Worm (Caenorhabditis elegans) whole organism, mixed stage, embryonic: Measurements from ENCODE around the gene hmgr-1.

Experiments used
- M03D4.4 ChIP-seq: sonication (generic microtip); optimal IDR thresholded peaks from 2 replicates; lab custom pipeline; 2017; ENCODE audit warnings: mild to moderate bottlenecking, missing genetic modification characterization, missing compliant biosample characterization
- bed-3 ChIP-seq: fragments of 200-800 bp; sonication (Bioruptor generic); optimal IDR thresholded peaks from 3 replicates; lab custom pipeline; 2018; ENCODE audit warnings: mild to moderate bottlenecking, missing genetic modification characterization, moderate library complexity, missing compliant biosample characterization
- ceh-43 ChIP-seq: fragments of 200-800 bp; sonication (Bioruptor generic); optimal IDR thresholded peaks from 2 replicates; lab custom pipeline; 2018; ENCODE audit warnings: mild to moderate bottlenecking, missing genetic modification characterization, moderate library complexity, missing compliant biosample characterization
- ceh-83 ChIP-seq: fragments of 200-800 bp; sonication (Bioruptor generic); optimal IDR thresholded peaks from 2 replicates; lab custom pipeline; 2018; ENCODE audit warnings: mild to moderate bottlenecking, missing genetic modification characterization, missing compliant biosample characterization
- ces-1 ChIP-seq: fragments of 150-350 bp; optimal IDR thresholded peaks from 2 replicates; lab custom pipeline; 2014; ENCODE audit warnings: missing biosample characterization, missing genetic modification reagents, missing genetic modification characterization
- cnd-1 ChIP-seq: fragments of 200-800 bp; sonication (Bioruptor generic); optimal IDR thresholded peaks from 2 replicates; lab custom pipeline; 2018; ENCODE audit warnings: mild to moderate bottlenecking, missing genetic modification characterization, missing compliant biosample characterization
- drap-1 ChIP-seq: fragments of 200-800 bp; sonication (Bioruptor generic); optimal IDR thresholded peaks from 3 replicates; lab custom pipeline; 2018; ENCODE audit warnings: mild to moderate bottlenecking, missing genetic modification characterization, missing compliant biosample characterization
- elt-1 ChIP-seq: sonication (generic microtip); optimal IDR thresholded peaks from 2 replicates; lab custom pipeline; 2017; ENCODE audit warnings: missing genetic modification characterization, mild to moderate bottlenecking, missing compliant biosample characterization, antibody characterized with exemption, moderate library complexity, borderline replicate concordance; ENCODE audit not compliant: insufficient read depth
- elt-3 ChIP-seq: fragments of 150-350 bp; optimal IDR thresholded peaks from 2 replicates; lab custom pipeline; 2014; ENCODE audit warnings: missing biosample characterization, missing genetic modification characterization
- flh-1 ChIP-seq: fragments of 200-800 bp; sonication (Bioruptor generic); optimal IDR thresholded peaks from 2 replicates; lab custom pipeline; 2018; ENCODE audit warnings: mild to moderate bottlenecking, missing genetic modification characterization, moderate library complexity, missing compliant biosample characterization
- ham-2 ChIP-seq: fragments of 200-800 bp; sonication (Bioruptor generic); optimal IDR thresholded peaks from 2 replicates; lab custom pipeline; 2018; ENCODE audit warnings: mild to moderate bottlenecking, missing genetic modification characterization, missing compliant biosample characterization
- hlh-1 ChIP-seq: fragments of 150-350 bp; optimal IDR thresholded peaks from 2 replicates; lab custom pipeline; 2014; ENCODE audit warnings: missing biosample characterization, missing genetic modification reagents, missing genetic modification characterization
- lin-13 ChIP-seq: fragments of 150-350 bp; optimal IDR thresholded peaks from 2 replicates; lab custom pipeline; 2014; ENCODE audit warnings: missing biosample characterization, missing genetic modification characterization
- lin-32 ChIP-seq: fragments of 200-800 bp; sonication (Bioruptor generic); optimal IDR thresholded peaks from 2 replicates; lab custom pipeline; 2018; ENCODE audit warnings: mild to moderate bottlenecking, missing genetic modification characterization, missing compliant biosample characterization
- lsy-2 ChIP-seq: fragments of 150-350 bp; optimal IDR thresholded peaks from 2 replicates; lab custom pipeline; 2014; ENCODE audit warnings: missing biosample characterization, missing genetic modification characterization
- mab-5 ChIP-seq: fragments of 150-350 bp; optimal IDR thresholded peaks from 2 replicates; lab custom pipeline; 2014; ENCODE audit warnings: missing biosample characterization, missing genetic modification characterization
- mep-1 ChIP-seq: fragments of 150-350 bp; optimal IDR thresholded peaks from 2 replicates; lab custom pipeline; 2017; ENCODE audit warnings: missing biosample characterization, missing genetic modification reagents, missing genetic modification characterization, inconsistent platforms
- mls-2 ChIP-seq: sonication (generic microtip); optimal IDR thresholded peaks from 2 replicates; lab custom pipeline; 2016; ENCODE audit warnings: mild to moderate bottlenecking, missing genetic modification characterization, moderate library complexity, missing compliant biosample characterization
- nhr-2 ChIP-seq: fragments of 150-350 bp; optimal IDR thresholded peaks from 2 replicates; lab custom pipeline; 2014; ENCODE audit warnings: missing biosample characterization, missing genetic modification characterization
- nhr-237 ChIP-seq: fragments of 150-350 bp; optimal IDR thresholded peaks from 2 replicates; lab custom pipeline; 2014; ENCODE audit warnings: missing biosample characterization, missing genetic modification characterization
- nhr-28 ChIP-seq: fragments of 150-350 bp; optimal IDR thresholded peaks from 2 replicates; lab custom pipeline; 2014; ENCODE audit warnings: missing biosample characterization, missing genetic modification characterization
- nhr-76 ChIP-seq: sonication (generic microtip); optimal IDR thresholded peaks from 2 replicates; lab custom pipeline; 2017; ENCODE audit warnings: missing biosample characterization, missing genetic modification characterization
- pha-4 ChIP-seq: fragments of 150-350 bp; optimal IDR thresholded peaks from 2 replicates; lab custom pipeline; 2018; ENCODE audit warnings: missing biosample characterization, missing genetic modification reagents, missing genetic modification characterization
- sem-2 ChIP-seq: fragments of 200-800 bp; sonication (Bioruptor generic); optimal IDR thresholded peaks from 2 replicates; lab custom pipeline; 2018; ENCODE audit warnings: mild to moderate bottlenecking, missing genetic modification characterization, missing compliant biosample characterization
- snpc-4 ChIP-seq: fragments of 150-350 bp; optimal IDR thresholded peaks from 2 replicates; lab custom pipeline; 2014; ENCODE audit warnings: missing biosample characterization, missing genetic modification characterization
- sptf-1 ChIP-seq: sonication (generic microtip); optimal IDR thresholded peaks from 2 replicates; lab custom pipeline; 2017; ENCODE audit warnings: mild to moderate bottlenecking, missing genetic modification characterization, moderate library complexity, missing compliant biosample characterization
- tbx-8 ChIP-seq: fragments of 200-800 bp; sonication (Bioruptor generic); optimal IDR thresholded peaks from 2 replicates; lab custom pipeline; 2018; ENCODE audit warnings: mild to moderate bottlenecking, missing genetic modification characterization, moderate library complexity, missing compliant biosample characterization
- unc-120 ChIP-seq: sonication (generic microtip); optimal IDR thresholded peaks from 2 replicates; lab custom pipeline; 2017; ENCODE audit warnings: missing genetic modification characterization, missing compliant biosample characterization; ENCODE audit not compliant: poor library complexity, severe bottlenecking
- unc-39 ChIP-seq: fragments of 150-350 bp; optimal IDR thresholded peaks from 2 replicates; lab custom pipeline; 2014; ENCODE audit warnings: missing biosample characterization, missing genetic modification characterization
- unc-62 ChIP-seq: fragments of 150-350 bp; optimal IDR thresholded peaks from 2 replicates; lab custom pipeline; 2014; ENCODE audit warnings: missing biosample characterization, missing genetic modification reagents, missing genetic modification characterization
- ztf-11 ChIP-seq: fragments of 150-350 bp; optimal IDR thresholded peaks from 2 replicates; lab custom pipeline; 2014; ENCODE audit warnings: missing biosample characterization, missing genetic modification characterization

The hmgr-1 gene

ce11 chrIII:7349075-7349474 lies 10.2 kb upstream of the hmgr-1 start, which contains the start of gene gos-28:
Gene gos-28, minus strand, starts transcription at chrIII:7349175.
- TF ChIP-seq unc-120 (tag; lab: Kevin White, UChicago) (no peak), tbx-8 (GFP tag; lab: Kevin White, UChicago) (no peak), sem-2 (GFP tag; lab: Kevin White, UChicago) (no peak), lin-32 (no peak), nhr-237 (no peak), snpc-4 (no peak), unc-39 (tag; lab: Kevin White, UChicago) (no peak), elt-3 (tag; lab: Kevin White, UChicago) (no peak), mls-2 (tag; lab: Kevin White, UChicago) (no peak), nhr-2 (tag; lab: Kevin White, UChicago) (no peak), ceh-43 (no peak), sptf-1 (no peak), mab-5 (tag; lab: Kevin White, UChicago) (no peak), cnd-1 (tag; lab: Kevin White, UChicago) (no peak), M03D4.4 (tag; lab: Kevin White, UChicago) (no peak)

DNA sequence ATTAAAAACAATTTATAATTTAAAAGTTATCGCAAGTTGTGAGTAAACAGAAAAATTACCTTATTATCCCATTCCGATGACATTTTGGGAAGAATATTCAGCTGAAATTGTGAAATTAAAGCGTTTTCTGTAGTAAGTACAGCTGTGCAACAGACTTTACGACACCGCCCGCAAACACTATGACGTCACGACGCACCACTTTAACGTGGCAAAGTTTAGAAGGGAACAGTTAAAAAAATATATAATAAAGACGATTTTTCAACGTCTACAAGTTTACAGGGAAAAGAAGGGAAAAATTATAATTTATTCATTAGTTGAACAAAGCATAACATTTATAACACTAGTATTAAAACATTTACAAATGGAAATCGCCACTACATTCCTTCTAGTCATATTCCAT lies 5.4 kb upstream of the hmgr-1 start, which contains the start of gene F08F8.9:
F08F8.9 (minus strand) TSS at position 101 of the 400 bp plus-strand sequence.
- no peak for TF ChIP-seq unc-39 (tag; lab: Kevin White, UChicago)
- TF ChIP-seq unc-62 (GFP tag; lab: Kevin White, UChicago): no peak
- no peak for TF ChIP-seq ztf-11 (tag; lab: Kevin White, UChicago)
- no peak for TF ChIP-seq ham-2 (GFP tag; lab: Kevin White, UChicago)
- TF ChIP-seq snpc-4: no peak
- TF ChIP-seq elt-1 (tag; lab: Kevin White, UChicago): no peak
- TF ChIP-seq ces-1 (GFP tag; lab: Kevin White, UChicago): no peak
- no peak for TF ChIP-seq nhr-237
- no peak for TF ChIP-seq lsy-2 (tag; lab: Kevin White, UChicago)
- no peak for TF ChIP-seq flh-1 (GFP tag; lab: Kevin White, UChicago)
- TF ChIP-seq bed-3: no peak
- no peak for TF ChIP-seq sem-2 (GFP tag; lab: Kevin White, UChicago)
- TF ChIP-seq nhr-2 (tag; lab: Kevin White, UChicago): no peak
- no peak for TF ChIP-seq pha-4 (tag; lab: Kevin White, UChicago)
- TF ChIP-seq, all 35 proteins: peak for 0

ce11 chrIII:7357356-7357755 lies 1.9 kb upstream of the hmgr-1 start, which contains the start of gene F08F8.10:
Gene F08F8.10, minus strand, starts transcription at chrIII:7357393.
- TF ChIP-seq ces-1 (GFP tag; lab: Kevin White, UChicago): peak; percentile 0
- no peak for TF ChIP-seq mls-2 (tag; lab: Kevin White, UChicago)

DNA sequence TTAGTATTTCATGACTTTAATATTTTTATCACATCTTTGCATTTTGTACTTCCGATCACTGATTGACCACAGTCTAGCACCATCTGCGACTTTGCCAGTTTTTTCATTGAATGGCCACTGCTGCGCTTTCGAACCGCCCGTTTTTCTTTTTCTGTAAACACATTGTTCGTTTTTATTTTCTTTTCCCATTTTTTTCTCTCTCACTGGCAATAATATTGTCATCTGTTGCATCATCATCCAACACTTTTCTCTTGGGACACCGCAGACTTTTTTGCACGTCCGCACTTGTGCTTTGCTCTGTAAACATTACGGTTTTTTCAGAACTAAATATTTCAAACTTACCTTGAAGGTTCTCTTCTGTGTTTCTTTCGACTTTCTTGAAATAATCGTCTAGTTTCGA lies 671 bp upstream of the hmgr-1 start:
- TF ChIP-seq ces-1 (GFP tag; lab: Kevin White, UChicago) (no peak), lin-32 (no peak), ham-2 (GFP tag; lab: Kevin White, UChicago) (no peak), ceh-83 (GFP tag; lab: Kevin White, UChicago) (no peak), flh-1 (GFP tag; lab: Kevin White, UChicago) (no peak), elt-1 (tag; lab: Kevin White, UChicago) (no peak), hlh-1 (no peak), cnd-1 (tag; lab: Kevin White, UChicago) (no peak), drap-1 (GFP tag; lab: Kevin White, UChicago) (no peak), nhr-237 (no peak), ceh-43 (no peak), sem-2 (GFP tag; lab: Kevin White, UChicago) (no peak), nhr-2 (tag; lab: Kevin White, UChicago) (no peak), mep-1 (no peak), mls-2 (tag; lab: Kevin White, UChicago) (no peak), unc-39 (tag; lab: Kevin White, UChicago) (no peak), lsy-2 (tag; lab: Kevin White, UChicago) (no peak), tbx-8 (GFP tag; lab: Kevin White, UChicago) (no peak), elt-3 (tag; lab: Kevin White, UChicago) (no peak)

DNA sequence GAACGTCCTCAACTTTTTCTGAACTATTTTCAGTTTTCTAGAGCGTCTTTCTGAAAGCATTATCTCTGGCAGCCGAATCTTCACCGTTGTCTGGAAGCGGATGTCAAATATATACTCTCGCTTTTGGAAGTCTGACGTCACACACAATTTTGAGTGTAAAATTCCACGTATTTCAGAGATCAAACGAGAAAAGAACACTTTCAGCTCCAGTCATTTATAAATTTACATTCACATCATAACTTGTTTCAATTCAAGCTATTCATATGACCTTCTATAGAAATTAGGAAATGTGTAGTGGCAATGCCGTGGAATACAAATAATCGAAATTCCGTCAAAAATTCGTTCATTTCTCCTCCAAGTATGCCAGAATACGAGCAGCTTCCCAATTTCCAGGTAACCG lies 6.3 kb downstream of the hmgr-1 start, which contains the start of gene F08F8.11:
F08F8.11 (plus strand) TSS at position 301 of the 400 bp plus-strand sequence.
- TF ChIP-seq tbx-8 (GFP tag; lab: Kevin White, UChicago) (no peak), sptf-1 (no peak), ceh-83 (GFP tag; lab: Kevin White, UChicago) (no peak), unc-120 (tag; lab: Kevin White, UChicago) (no peak), drap-1 (GFP tag; lab: Kevin White, UChicago) (no peak), nhr-237 (no peak), mab-5 (tag; lab: Kevin White, UChicago) (no peak), sem-2 (GFP tag; lab: Kevin White, UChicago) (no peak), lsy-2 (tag; lab: Kevin White, UChicago) (no peak), nhr-28 (tag; lab: Kevin White, UChicago) (no peak), mep-1 (no peak), lin-13 (tag; lab: Kevin White, UChicago) (no peak), nhr-76 (no peak), lin-32 (no peak), unc-62 (GFP tag; lab: Kevin White, UChicago) (no peak), unc-39 (tag; lab: Kevin White, UChicago) (no peak), hlh-1 (no peak)
